Worm (Caenorhabditis elegans): ENCODE results near the gene AH10.2.

AH10.2 gene

ce11 chrV:14120674-14121073 is 35.9 kb upstream of the AH10.2 start:
- peak; percentile 58; the same call in 1 of the 2 replicates for TF ChIP-seq zfh-2 (GFP tag; conservative IDR thresholded peaks at IDR 0.05)
- TF ChIP-seq ceh-79 (tag; optimal IDR thresholded peaks at IDR 0.05), result no peak
- TF ChIP-seq F23B12.7 (tag; optimal IDR thresholded peaks at IDR 0.05; ENCODE audit: insufficient read depth), result no peak
- TF ChIP-seq madf-6 (GFP tag; IDR thresholded peaks at IDR 0.05), result no peak
- TF ChIP-seq egrh-3 (GFP tag; IDR thresholded peaks at IDR 0.05), result peak; percentile 24; the same call in 1 of the 2 replicates
- no peak for TF ChIP-seq B0019.2 (GFP tag; conservative IDR thresholded peaks at IDR 0.05)
- TF ChIP-seq hrde-1 (tag; optimal IDR thresholded peaks at IDR 0.05; ENCODE audit: borderline replicate concordance), result no peak
- peak; percentile 26; the same call in 1 of the 2 replicates for TF ChIP-seq K11D2.4 (GFP tag; IDR thresholded peaks at IDR 0.05)

ce11 chrV:14123176-14123575 is 33.4 kb upstream of the AH10.2 start:
- TF ChIP-seq rpc-1 (optimal IDR thresholded peaks at IDR 0.05) (no peak), rpc-1 (tag; optimal IDR thresholded peaks at IDR 0.05) (no peak), bed-1 (GFP tag; IDR thresholded peaks at IDR 0.05) (no peak), snpc-3.4 (tag; optimal IDR thresholded peaks at IDR 0.05) (no peak), dpff-1 (tag; optimal IDR thresholded peaks at IDR 0.05) (no peak), hsf-1 (GFP tag; IDR thresholded peaks at IDR 0.05) (no peak), ztf-18 (tag; optimal IDR thresholded peaks at IDR 0.05) (no peak), aptf-2 (GFP tag; conservative IDR thresholded peaks at IDR 0.05) (no peak), bed-2 (GFP tag; IDR thresholded peaks at IDR 0.05) (no peak)

ce11 chrV:14124187-14124586 is 32.4 kb upstream of the AH10.2 start:
- peak; percentile 24; the same call in 1 of the 2 replicates for TF ChIP-seq madf-6 (GFP tag; IDR thresholded peaks at IDR 0.05)
- TF ChIP-seq Y53G8AR.9 (GFP tag; conservative IDR thresholded peaks at IDR 0.05), result 0 out of 2 replicates have a peak, but pooled peaks have one; percentile 39
- peak; percentile 51 for TF ChIP-seq mcd-1 (GFP tag; IDR thresholded peaks at IDR 0.05)
- peak; percentile 44; the same call in 1 of the 2 replicates for TF ChIP-seq dox-1 (GFP tag; IDR thresholded peaks at IDR 0.05)
- 0 out of 2 replicates have a peak, but pooled peaks have one; percentile 41 for TF ChIP-seq lin-26 (GFP tag; IDR thresholded peaks at IDR 0.05)
- TF ChIP-seq ztf-25 (GFP tag; IDR thresholded peaks at IDR 0.05), result 0 out of 2 replicates have a peak, but pooled peaks have one; percentile 21
- TF ChIP-seq F33H1.4 (GFP tag; IDR thresholded peaks at IDR 0.05), result peak; percentile 77

- peak; percentile 1 for TF ChIP-seq ceh-27 (GFP tag; optimal IDR thresholded peaks at IDR 0.05)
- TF ChIP-seq zfh-2 (GFP tag; conservative IDR thresholded peaks at IDR 0.05), result peak; percentile 53; the same call in 1 of the 2 replicates
- no peak for TF ChIP-seq F22D6.2 (tag; optimal IDR thresholded peaks at IDR 0.05)
These were observed 30.1 kb upstream of the AH10.2 start for ce11 chrV:14126341-14126924.

- TF ChIP-seq repo-1 (tag; optimal IDR thresholded peaks at IDR 0.05) (no peak), egl-18 (GFP tag; IDR thresholded peaks at IDR 0.05) (no peak), gei-17 (GFP tag; optimal IDR thresholded peaks at IDR 0.05) (no peak), chd-7 (tag; optimal IDR thresholded peaks at IDR 0.05) (no peak), T07F8.4 (tag; optimal IDR thresholded peaks at IDR 0.05) (no peak), dox-1 (GFP tag; IDR thresholded peaks at IDR 0.05) (peak; percentile 37; the same call in 1 of the 2 replicates), let-526 (GFP tag; IDR thresholded peaks at IDR 0.05) (no peak), Y53F4B.3 (GFP tag; IDR thresholded peaks at IDR 0.05) (no peak), madf-3 (GFP tag; IDR thresholded peaks at IDR 0.05) (no peak), madf-8 (GFP tag; conservative IDR thresholded peaks at IDR 0.05) (no peak), rec-8 (tag; optimal IDR thresholded peaks at IDR 0.05) (no peak), nhr-27 (tag; optimal IDR thresholded peaks at IDR 0.05) (no peak), hmg-1.2 (GFP tag; IDR thresholded peaks at IDR 0.05) (peak; percentile 31; the same call in 1 of the 2 replicates), hlh-26 (GFP tag; conservative IDR thresholded peaks at IDR 0.05) (no peak), aptf-3 (GFP tag; IDR thresholded peaks at IDR 0.05) (no peak), unc-62 (GFP tag; optimal IDR thresholded peaks at IDR 0.05) (no peak), D2030.7 (GFP tag; IDR thresholded peaks at IDR 0.05) (no peak), attf-3 (GFP tag; conservative IDR thresholded peaks at IDR 0.05) (no peak)
These were observed 28.7 kb upstream of the AH10.2 start for ce11 chrV:14127834-14128233.
